Fruit fly (Drosophila melanogaster) whole organism, embryonic: Measurements from ENCODE around the gene lqfR.

ENCODE experiments used
- Aef1 ChIP-seq: fragments of 200-800 bp; sonication (Bioruptor generic); IDR thresholded peaks from 3 replicates; pipeline ENCODE4 v1.3.6; 2022; ENCODE audit warnings: missing biosample characterization, missing genetic modification characterization
- Atf6 ChIP-seq: fragments of 200-800 bp; sonication (Bioruptor generic); IDR thresholded peaks from 2 replicates; pipeline ENCODE4 v1.3.6; 2022; ENCODE audit warnings: missing biosample characterization, missing genetic modification characterization
- Awh ChIP-seq: fragments of 200-800 bp; sonication (Bioruptor generic); IDR thresholded peaks from 2 replicates; pipeline ENCODE4, ENCODE4 v1.3.6; 2022; ENCODE audit warnings: missing biosample characterization, missing genetic modification characterization
- B-H2 ChIP-seq: fragments of 200-800 bp; sonication (Bioruptor generic); optimal IDR thresholded peaks from 2 replicates; lab custom pipeline; 2018; ENCODE audit warnings: missing biosample characterization, mild to moderate bottlenecking, missing genetic modification characterization
- CG10274 ChIP-seq: fragments of 200-800 bp; sonication (Bioruptor generic); optimal IDR thresholded peaks from 3 replicates; lab custom pipeline; 2017; ENCODE audit warnings: missing biosample characterization, mild to moderate bottlenecking, missing genetic modification characterization
- CG12769 ChIP-seq: fragments of 200-800 bp; sonication (Bioruptor generic); optimal IDR thresholded peaks from 2 replicates; lab custom pipeline; 2019; ENCODE audit warnings: missing biosample characterization, mild to moderate bottlenecking, missing genetic modification characterization, moderate library complexity
- CG1602 ChIP-seq: fragments of 200-800 bp; sonication (Bioruptor generic); optimal IDR thresholded peaks from 3 replicates; lab custom pipeline; 2016; ENCODE audit warnings: missing biosample characterization, missing genetic modification characterization
- CG16779 ChIP-seq: fragments of 200-800 bp; sonication (Bioruptor generic); IDR thresholded peaks from 2 replicates; pipeline ENCODE4 v1.3.6; 2022; ENCODE audit warnings: missing biosample characterization, missing genetic modification characterization
- CG16813 ChIP-seq: fragments of 200-800 bp; sonication (Bioruptor generic); IDR thresholded peaks from 3 replicates; pipeline ENCODE4 v1.3.6; 2022; ENCODE audit warnings: missing biosample characterization, missing genetic modification characterization; ENCODE audit not compliant: partially characterized antibody
- CG17385 ChIP-seq: fragments of 200-800 bp; sonication (Bioruptor generic); optimal IDR thresholded peaks from 3 replicates; lab custom pipeline; 2018; ENCODE audit warnings: missing biosample characterization, mild to moderate bottlenecking, missing genetic modification characterization
- CG18599 ChIP-seq: fragments of 200-800 bp; sonication (Bioruptor generic); optimal IDR thresholded peaks from 3 replicates; lab custom pipeline; 2017; ENCODE audit warnings: missing biosample characterization, missing genetic modification characterization, mild to moderate bottlenecking, moderate library complexity, missing genetic modification reagents
- CG30431 ChIP-seq: fragments of 200-800 bp; sonication (Bioruptor generic); optimal IDR thresholded peaks from 2 replicates; lab custom pipeline; 2017; ENCODE audit warnings: missing biosample characterization, missing genetic modification characterization
- CG32772 ChIP-seq: fragments of 200-800 bp; sonication (Bioruptor generic); IDR thresholded peaks from 2 replicates; pipeline ENCODE4 v1.3.6; 2022; ENCODE audit warnings: missing biosample characterization, missing genetic modification characterization
- CG3407 ChIP-seq: fragments of 200-800 bp; sonication (Bioruptor generic); optimal IDR thresholded peaks from 2 replicates; lab custom pipeline; 2018; ENCODE audit warnings: missing biosample characterization, mild to moderate bottlenecking, missing genetic modification characterization
- CG7987 ChIP-seq: fragments of 200-800 bp; sonication (Bioruptor generic); optimal IDR thresholded peaks from 2 replicates; lab custom pipeline; 2018; ENCODE audit warnings: missing biosample characterization, mild to moderate bottlenecking, missing genetic modification characterization, moderate library complexity
- Eip74EF ChIP-seq, 2 experiments: fragments of 200-800 bp in 1 of 2; fragments of >200 bp in 1 of 2; sonication (Bioruptor generic) in 1 of 2; optimal IDR thresholded peaks; 2 replicates each; lab custom pipeline; 2017 to 2019; ENCODE audit warnings: missing biosample characterization in 2 of 2, missing genetic modification characterization in 2 of 2, mild to moderate bottlenecking in 1 of 2, moderate library complexity in 1 of 2
- Ets65A ChIP-seq: fragments of 200-800 bp; sonication (Bioruptor generic); peaks from one replicate; lab custom pipeline; 2016; ENCODE audit warnings: missing biosample characterization, missing genetic modification characterization
- HHEX ChIP-seq: fragments of 200-800 bp; sonication (Bioruptor generic); optimal IDR thresholded peaks from 3 replicates; lab custom pipeline; 2017; ENCODE audit warnings: missing biosample characterization, mild to moderate bottlenecking, missing genetic modification characterization, missing genetic modification reagents
- HLH3B ChIP-seq: fragments of 200-800 bp; sonication (Bioruptor generic); IDR thresholded peaks from 2 replicates; pipeline ENCODE4 v1.3.6; 2022; ENCODE audit warnings: missing biosample characterization, missing genetic modification characterization
- HmgZ ChIP-seq: fragments of 200-800 bp; sonication (Bioruptor generic); optimal IDR thresholded peaks from 2 replicates; lab custom pipeline; 2018; ENCODE audit warnings: missing biosample characterization, mild to moderate bottlenecking, missing genetic modification characterization
- Hr3 ChIP-seq: fragments of 200-800 bp; sonication (Bioruptor generic); optimal IDR thresholded peaks from 3 replicates; lab custom pipeline; 2016; ENCODE audit warnings: missing biosample characterization, missing genetic modification characterization
- Hr78 ChIP-seq, 2 experiments: fragments of 200-800 bp in 1 of 2; fragments of >200 bp in 1 of 2; sonication (Bioruptor generic) in 1 of 2; optimal IDR thresholded peaks; 2 replicates each; lab custom pipeline; 2017 to 2019; ENCODE audit warnings: missing biosample characterization in 2 of 2, missing genetic modification characterization in 2 of 2, mild to moderate bottlenecking in 1 of 2, moderate library complexity in 1 of 2
- Mes4 ChIP-seq: fragments of 200-800 bp; sonication (Bioruptor generic); optimal IDR thresholded peaks from 2 replicates; lab custom pipeline; 2016; ENCODE audit warnings: missing biosample characterization, missing genetic modification characterization
- NFAT ChIP-seq: fragments of 200-800 bp; sonication (Bioruptor generic); IDR thresholded peaks from 2 replicates; pipeline ENCODE4 v1.3.6; 2022; ENCODE audit warnings: missing biosample characterization, missing genetic modification characterization
- Scr ChIP-seq: fragments of 200-800 bp; sonication (Bioruptor generic); IDR thresholded peaks from 2 replicates; pipeline ENCODE4 v1.3.6; 2022; ENCODE audit warnings: missing biosample characterization, missing genetic modification characterization; ENCODE audit not compliant: partially characterized antibody
- Spps ChIP-seq: fragments of 200-800 bp; sonication (Bioruptor generic); optimal IDR thresholded peaks from 2 replicates; lab custom pipeline; 2018; ENCODE audit warnings: missing biosample characterization, mild to moderate bottlenecking, missing genetic modification characterization
- Vsx1 ChIP-seq: fragments of 200-800 bp; sonication (Bioruptor generic); optimal IDR thresholded peaks from 2 replicates; lab custom pipeline; 2017; ENCODE audit warnings: missing biosample characterization, mild to moderate bottlenecking, missing genetic modification characterization, missing genetic modification reagents
- ase ChIP-seq: fragments of 200-800 bp; sonication (Bioruptor generic); IDR thresholded peaks from 3 replicates; pipeline ENCODE4 v1.3.6; 2022; ENCODE audit warnings: missing biosample characterization, missing genetic modification characterization
- cas ChIP-seq: fragments of 200-800 bp; sonication (Bioruptor generic); IDR thresholded peaks from 2 replicates; pipeline ENCODE4 v1.3.6; 2022; ENCODE audit warnings: missing biosample characterization, missing genetic modification characterization
- chm ChIP-seq: fragments of 200-800 bp; sonication (Bioruptor generic); IDR thresholded peaks from 2 replicates; pipeline ENCODE4 v1.3.6; 2022; ENCODE audit warnings: missing biosample characterization, missing genetic modification characterization
- corto ChIP-seq: fragments of 200-800 bp; sonication (Bioruptor generic); optimal IDR thresholded peaks from 2 replicates; lab custom pipeline; 2016; ENCODE audit warnings: missing biosample characterization, mild to moderate bottlenecking, missing genetic modification characterization, moderate library complexity
- dysf ChIP-seq: fragments of 200-800 bp; sonication (Bioruptor generic); IDR thresholded peaks from 3 replicates; pipeline ENCODE4 v1.3.6; 2022; ENCODE audit warnings: missing biosample characterization, missing genetic modification characterization
- gce ChIP-seq: fragments of 200-800 bp; sonication (Bioruptor generic); IDR thresholded peaks from 3 replicates; pipeline ENCODE4 v1.3.6; 2022; ENCODE audit warnings: missing biosample characterization, missing genetic modification characterization
- gsb ChIP-seq: fragments of 200-800 bp; sonication (Bioruptor generic); IDR thresholded peaks from 2 replicates; pipeline ENCODE4 v1.3.6; 2022; ENCODE audit warnings: missing biosample characterization, missing genetic modification characterization
- ham ChIP-seq: fragments of 200-800 bp; sonication (Bioruptor generic); IDR thresholded peaks from 2 replicates; pipeline ENCODE4 v1.3.6; 2022; ENCODE audit warnings: missing biosample characterization, missing genetic modification characterization
- inv ChIP-seq: fragments of 200-800 bp; sonication (Bioruptor generic); IDR thresholded peaks from 2 replicates; pipeline ENCODE4 v1.3.6; 2022; ENCODE audit warnings: missing biosample characterization, missing genetic modification characterization; ENCODE audit not compliant: partially characterized antibody
- knrl ChIP-seq: fragments of 200-800 bp; sonication (Bioruptor generic); IDR thresholded peaks from 3 replicates; pipeline ENCODE4 v1.3.6; 2022; ENCODE audit warnings: missing biosample characterization, missing genetic modification characterization; ENCODE audit not compliant: partially characterized antibody
- lab ChIP-seq: fragments of 200-800 bp; sonication (Bioruptor generic); optimal IDR thresholded peaks from 3 replicates; lab custom pipeline; 2017; ENCODE audit warnings: missing biosample characterization, missing genetic modification characterization, mild to moderate bottlenecking, moderate library complexity, missing genetic modification reagents
- mld ChIP-seq: fragments of 200-800 bp; sonication (Bioruptor generic); IDR thresholded peaks from 3 replicates; pipeline ENCODE4 v1.3.6; 2022; ENCODE audit warnings: missing biosample characterization, missing genetic modification characterization; ENCODE audit not compliant: partially characterized antibody
- nom ChIP-seq: fragments of 200-800 bp; sonication (Bioruptor generic); optimal IDR thresholded peaks from 2 replicates; lab custom pipeline; 2017; ENCODE audit warnings: missing biosample characterization, missing genetic modification characterization, mild to moderate bottlenecking, moderate library complexity, missing genetic modification reagents
- pho ChIP-seq: fragments of 200-800 bp; sonication (Bioruptor generic); optimal IDR thresholded peaks from 2 replicates; lab custom pipeline; 2016; ENCODE audit warnings: missing biosample characterization, missing genetic modification characterization
- phol ChIP-seq: fragments of 200-800 bp; sonication (Bioruptor generic); optimal IDR thresholded peaks from 3 replicates; lab custom pipeline; 2018; ENCODE audit warnings: missing biosample characterization, mild to moderate bottlenecking, missing genetic modification characterization, moderate library complexity
- schlank ChIP-seq: fragments of 200-800 bp; sonication (Bioruptor generic); optimal IDR thresholded peaks from 2 replicates; lab custom pipeline; 2018; ENCODE audit warnings: missing biosample characterization, mild to moderate bottlenecking, missing genetic modification characterization
- slp2 ChIP-seq: fragments of 200-800 bp; sonication (Bioruptor generic); optimal IDR thresholded peaks from 2 replicates; lab custom pipeline; 2016; ENCODE audit warnings: missing biosample characterization, missing genetic modification characterization
- sug ChIP-seq: fragments of 200-800 bp; optimal IDR thresholded peaks from 2 replicates; lab custom pipeline; 2019; ENCODE audit warnings: missing biosample characterization, mild to moderate bottlenecking, missing genetic modification characterization, moderate library complexity
- toy ChIP-seq: fragments of 200-800 bp; sonication (Bioruptor generic); IDR thresholded peaks from 2 replicates; pipeline ENCODE4 v1.3.6; 2022; ENCODE audit warnings: missing biosample characterization, missing genetic modification characterization
- ttk ChIP-seq: fragments of 200-800 bp; sonication (Bioruptor generic); IDR thresholded peaks from 2 replicates; pipeline ENCODE4 v2.1.2; 2022; ENCODE audit warnings: missing biosample characterization, missing genetic modification characterization
- vvl ChIP-seq: fragments of 200-800 bp; sonication (Bioruptor generic); IDR thresholded peaks from 2 replicates; pipeline ENCODE4 v1.3.6; 2022; ENCODE audit warnings: missing biosample characterization, missing genetic modification characterization

lqfR gene

DNA sequence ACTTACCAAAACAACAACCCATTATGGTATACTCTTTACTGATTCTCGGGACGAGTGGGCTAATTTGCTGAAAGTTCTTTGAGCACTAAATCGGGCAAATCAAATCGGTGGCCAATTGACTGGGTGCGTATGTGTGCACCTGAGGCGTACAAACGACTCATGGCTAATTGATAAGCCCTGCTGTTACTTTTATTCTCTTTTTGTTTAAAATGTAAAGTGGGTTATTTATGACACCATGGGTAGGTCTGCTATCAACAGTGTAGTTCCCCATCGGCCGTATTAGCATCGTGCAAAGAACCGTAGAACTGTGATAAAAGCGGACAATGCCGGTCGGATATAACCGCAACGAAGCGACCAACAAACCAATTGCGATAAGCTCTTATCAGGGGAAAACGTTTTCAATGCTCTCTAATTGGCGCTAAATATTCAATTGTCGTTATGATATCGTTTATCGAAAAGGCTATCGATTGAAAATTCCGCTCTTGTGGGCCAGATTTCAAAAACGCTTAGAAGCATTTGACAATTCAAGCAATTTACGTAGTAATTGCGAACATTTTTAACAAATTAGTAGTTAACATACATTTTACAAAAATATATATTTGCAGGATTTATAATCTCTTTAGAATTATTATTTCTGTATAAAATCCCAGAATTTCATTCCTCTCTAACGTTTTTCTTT is 36.2 kb downstream of the lqfR start, which contains the start of gene CG34288 (continued):
- TF ChIP-seq mld (no peak), ham (GFP tag; lab: Robert Waterston, UW) (peak; percentile 31; the same call in 1 of the 2 replicates), CG3407 (GFP tag; lab: Kevin White, UChicago) (no peak), ase (peak; percentile 14; the same call in 1 of the 3 replicates), phol (tag; lab: Kevin White, UChicago) (no peak), Aef1 (GFP tag; lab: Robert Waterston, UW) (peak; percentile 48), nom (no peak), knrl (GFP tag; lab: Robert Waterston, UW) (no peak), Hr78 (GFP tag; optimal IDR thresholded peaks at IDR 0.05; lab: Kevin White, UChicago) (no peak), Hr3 (peak; percentile 27), pho (GFP tag; lab: Kevin White, UChicago) (peak; percentile 4), CG1602 (no peak), CG12769 (peak; percentile 81), Scr (peak; percentile 26; the same call in 1 of the 2 replicates), Mes4 (no peak), HmgZ (peak; percentile 74), CG10274 (peak; percentile 99), ttk (GFP tag; lab: Robert Waterston, UW) (peak; percentile 31; the same call in 1 of the 2 replicates), Awh (0 out of 2 replicates have a peak, but pooled peaks have one; percentile 32), Spps (tag; lab: Kevin White, UChicago) (no peak), sug (peak; percentile 89), B-H2 (GFP tag; lab: Kevin White, UChicago) (no peak), CG17385 (no peak), gsb (no peak), lab (GFP tag; lab: Kevin White, UChicago) (peak; percentile 82), Vsx1 (GFP tag; lab: Kevin White, UChicago) (peak; percentile 96), CG16813 (GFP tag; lab: Robert Waterston, UW) (no peak), Ets65A (GFP tag; lab: Kevin White, UChicago) (no peak), Eip74EF (GFP tag; optimal IDR thresholded peaks at IDR 0.05; lab: Kevin White, UChicago) (no peak), HHEX (GFP tag; lab: Kevin White, UChicago) (peak; percentile 35), corto (GFP tag; lab: Kevin White, UChicago) (peak; percentile 78), CG7987 (GFP tag; lab: Kevin White, UChicago) (peak; percentile 16), CG16779 (GFP tag; lab: Robert Waterston, UW) (peak; percentile 80), chm (GFP tag; lab: Robert Waterston, UW) (peak; percentile 13; the same call in 1 of the 2 replicates), dysf (GFP tag; lab: Robert Waterston, UW) (peak; percentile 59; the same call in 2 of the 3 replicates), slp2 (GFP tag; lab: Kevin White, UChicago) (peak; percentile 1), HLH3B (GFP tag; lab: Robert Waterston, UW) (0 out of 2 replicates have a peak, but pooled peaks have one; percentile 9), vvl (GFP tag; lab: Robert Waterston, UW) (no peak; the same call in 1 of the 2 replicates), CG18599 (GFP tag; lab: Kevin White, UChicago) (peak; percentile 66), inv (GFP tag; lab: Robert Waterston, UW) (no peak), CG32772 (GFP tag; lab: Robert Waterston, UW) (0 out of 2 replicates have a peak, but pooled peaks have one; percentile 6), Atf6 (GFP tag; lab: Robert Waterston, UW) (peak; percentile 68; the same call in 1 of the 2 replicates), gce (GFP tag; lab: Robert Waterston, UW) (0 out of 3 replicates have a peak, but pooled peaks have one; percentile 9), schlank (no peak), CG30431 (GFP tag; lab: Kevin White, UChicago) (no peak), cas (GFP tag; lab: Robert Waterston, UW) (peak; percentile 29; the same call in 1 of the 2 replicates), toy (GFP tag; lab: Robert Waterston, UW) (0 out of 2 replicates have a peak, but pooled peaks have one; percentile 5), NFAT (GFP tag; lab: Robert Waterston, UW) (peak; percentile 73)
